Worm (Caenorhabditis elegans): ENCODE data around the gene F08G2.8.
A peak's percentile ranks its signal among the peaks of the same experiment; 100 is the strongest.

F08G2.8 gene

DNA sequence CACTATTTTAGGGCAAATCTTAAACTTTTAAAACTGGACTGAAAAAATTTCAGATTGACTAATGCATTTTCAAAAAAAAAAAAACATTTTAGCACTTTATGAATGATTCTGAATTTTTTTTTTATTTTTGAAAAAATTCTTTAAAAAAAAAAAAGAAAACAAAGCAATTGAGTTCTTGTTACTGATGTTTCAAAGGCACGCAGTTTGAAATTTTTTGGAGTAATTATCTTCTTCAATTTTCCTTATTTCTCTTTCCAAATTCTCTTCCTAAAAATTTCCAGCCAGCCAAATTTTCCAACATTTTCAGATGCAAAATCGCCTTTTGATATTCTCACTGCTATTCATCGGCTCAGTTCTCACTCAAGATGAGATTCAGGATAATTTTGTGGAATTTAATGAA is at the start of gene F08G2.8:
TSS of gene F08G2.8 (plus strand) at position 301 of the 400 bp plus-strand sequence.
- TF ChIP-seq sox-4 (tag; optimal IDR thresholded peaks at IDR 0.05) (no peak), T23F11.4 (GFP tag; optimal IDR thresholded peaks at IDR 0.05) (no peak), zip-5 (tag; optimal IDR thresholded peaks at IDR 0.05) (no peak), che-1 (tag; optimal IDR thresholded peaks at IDR 0.05) (no peak)

DNA sequence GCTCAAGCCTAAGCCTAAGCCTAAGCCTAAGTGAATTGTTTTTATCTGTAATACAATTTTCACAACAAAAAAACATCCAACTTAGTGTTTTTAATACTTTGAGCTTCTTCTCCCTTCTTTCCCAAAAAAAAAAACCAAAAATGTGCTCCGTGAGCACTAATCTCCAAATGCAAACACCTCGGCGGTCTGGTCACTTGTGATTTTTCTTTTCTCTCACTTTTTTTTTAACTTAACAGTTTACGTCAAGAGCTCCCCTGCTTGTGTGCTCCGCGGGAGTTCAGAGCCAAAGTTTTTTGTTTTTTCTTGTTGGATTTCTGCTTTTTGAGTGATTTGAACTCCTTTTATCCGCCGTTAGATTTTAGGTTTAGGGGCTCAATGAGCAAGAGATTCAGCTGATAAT is 45.8 kb upstream of the F08G2.8 start:
- TF ChIP-seq npax-4 (tag; optimal IDR thresholded peaks at IDR 0.05) (no peak), gmeb-2 (tag; optimal IDR thresholded peaks at IDR 0.05) (no peak), F13H6.1 (tag; optimal IDR thresholded peaks at IDR 0.05) (no peak), dmd-4 (tag; optimal IDR thresholded peaks at IDR 0.05; ENCODE audit: borderline replicate concordance) (no peak), tbx-2 (tag; optimal IDR thresholded peaks at IDR 0.05) (no peak), ceh-2 (tag; optimal IDR thresholded peaks at IDR 0.05) (no peak), K02D7.2 (tag; optimal IDR thresholded peaks at IDR 0.05) (no peak), sox-2 (GFP tag; IDR thresholded peaks at IDR 0.05) (no peak), C38D4.7 (GFP tag; optimal IDR thresholded peaks at IDR 0.05) (no peak), pqm-1 (tag; optimal IDR thresholded peaks at IDR 0.05) (no peak), ttx-3 (tag; optimal IDR thresholded peaks at IDR 0.05) (no peak), nhr-11 (tag; optimal IDR thresholded peaks at IDR 0.05) (no peak), ceh-24 (tag; optimal IDR thresholded peaks at IDR 0.05) (no peak)

DNA sequence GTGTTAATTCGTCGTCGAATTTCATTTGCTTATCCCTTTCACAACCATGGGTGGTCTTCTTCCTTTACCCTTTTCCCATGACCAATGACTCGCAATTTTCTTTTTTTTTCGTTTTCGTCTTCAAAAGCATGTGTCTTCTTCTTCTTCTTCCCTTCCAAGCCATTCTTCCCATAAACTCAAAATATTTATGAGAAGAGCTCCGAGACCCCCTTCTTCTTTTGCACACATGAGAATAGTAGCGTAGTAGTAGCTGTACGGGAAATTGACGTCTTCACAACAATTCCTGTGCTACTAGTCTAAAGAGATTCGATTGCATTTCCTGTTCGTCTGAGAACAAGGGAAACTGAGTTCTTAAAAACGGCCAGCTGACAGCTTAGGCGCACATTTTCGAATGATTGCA is 39.8 kb upstream of the F08G2.8 start:
- TF ChIP-seq unc-42 (tag; optimal IDR thresholded peaks at IDR 0.05) (peak; percentile 58), nhr-232 (tag; optimal IDR thresholded peaks at IDR 0.05) (no peak)

- TF ChIP-seq zip-5 (tag; optimal IDR thresholded peaks at IDR 0.05): no peak
- peak; percentile 81 for TF ChIP-seq unc-42 (tag; optimal IDR thresholded peaks at IDR 0.05)
- TF ChIP-seq syd-9 (tag; optimal IDR thresholded peaks at IDR 0.05): no peak
Observed at ce11 chrII:13813413-13813812, 38.7 kb upstream of the F08G2.8 start.

DNA sequence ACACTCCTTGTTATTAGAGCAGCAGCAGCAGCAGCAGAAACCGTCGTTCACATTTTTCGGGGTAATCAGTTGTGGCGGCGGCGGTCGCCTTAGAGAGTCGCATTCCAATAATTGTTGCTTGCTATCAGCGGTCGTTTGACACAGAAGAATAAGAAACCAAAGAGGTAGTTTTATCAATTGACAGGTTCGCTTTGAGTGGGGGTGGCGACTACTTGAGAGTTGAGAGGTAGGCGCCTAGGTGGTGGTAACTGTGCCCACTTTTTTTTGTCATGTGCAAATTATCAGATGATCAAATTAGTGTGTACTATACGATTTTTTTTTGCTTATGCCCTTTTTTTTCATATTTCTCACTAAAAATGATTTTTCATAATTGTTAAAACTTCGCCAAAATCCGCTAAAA is 38.2 kb upstream of the F08G2.8 start:
- TF ChIP-seq gmeb-2 (tag; optimal IDR thresholded peaks at IDR 0.05): no peak
- TF ChIP-seq nfya-1 (tag; optimal IDR thresholded peaks at IDR 0.05): no peak
- TF ChIP-seq sox-4 (tag; optimal IDR thresholded peaks at IDR 0.05): no peak
- TF ChIP-seq pha-2 (tag; optimal IDR thresholded peaks at IDR 0.05): no peak
- TF ChIP-seq ref-2 (tag; optimal IDR thresholded peaks at IDR 0.05): no peak

ce11 chrII:13815513-13815912 is 36.6 kb upstream of the F08G2.8 start:
- TF ChIP-seq ref-2 (tag; optimal IDR thresholded peaks at IDR 0.05): no peak
- no peak for TF ChIP-seq lin-11 (tag; optimal IDR thresholded peaks at IDR 0.05)
- no peak for TF ChIP-seq ceh-48 (tag; optimal IDR thresholded peaks at IDR 0.05)
- TF ChIP-seq T23F11.4 (GFP tag; optimal IDR thresholded peaks at IDR 0.05): no peak
- no peak for TF ChIP-seq pat-9 (tag; optimal IDR thresholded peaks at IDR 0.05)
- no peak for TF ChIP-seq dve-1 (tag; optimal IDR thresholded peaks at IDR 0.05)
- no peak for TF ChIP-seq sdc-2 (tag; optimal IDR thresholded peaks at IDR 0.05)
- no peak for TF ChIP-seq fkh-6 (tag; optimal IDR thresholded peaks at IDR 0.05)
- TF ChIP-seq pha-4 (tag; optimal IDR thresholded peaks at IDR 0.05): no peak
- TF ChIP-seq nhr-11 (tag; optimal IDR thresholded peaks at IDR 0.05): no peak
- TF ChIP-seq ets-4 (tag; optimal IDR thresholded peaks at IDR 0.05): no peak
- no peak for TF ChIP-seq ceh-9 (tag; optimal IDR thresholded peaks at IDR 0.05)
- TF ChIP-seq tbx-2 (tag; optimal IDR thresholded peaks at IDR 0.05): no peak
- no peak for TF ChIP-seq F13H6.1 (tag; optimal IDR thresholded peaks at IDR 0.05)
- no peak for TF ChIP-seq ceh-6 (GFP tag; optimal IDR thresholded peaks at IDR 0.05)
- TF ChIP-seq eyg-1 (tag; optimal IDR thresholded peaks at IDR 0.05): no peak
- TF ChIP-seq K02D7.2 (tag; optimal IDR thresholded peaks at IDR 0.05): no peak
- no peak for TF ChIP-seq ceh-34 (tag; optimal IDR thresholded peaks at IDR 0.05)
- TF ChIP-seq K09A11.1 (tag; optimal IDR thresholded peaks at IDR 0.05; ENCODE audit: insufficient read depth): no peak
